Fruit fly (Drosophila melanogaster): Measurements from ENCODE around the gene CG8993.

DNA sequence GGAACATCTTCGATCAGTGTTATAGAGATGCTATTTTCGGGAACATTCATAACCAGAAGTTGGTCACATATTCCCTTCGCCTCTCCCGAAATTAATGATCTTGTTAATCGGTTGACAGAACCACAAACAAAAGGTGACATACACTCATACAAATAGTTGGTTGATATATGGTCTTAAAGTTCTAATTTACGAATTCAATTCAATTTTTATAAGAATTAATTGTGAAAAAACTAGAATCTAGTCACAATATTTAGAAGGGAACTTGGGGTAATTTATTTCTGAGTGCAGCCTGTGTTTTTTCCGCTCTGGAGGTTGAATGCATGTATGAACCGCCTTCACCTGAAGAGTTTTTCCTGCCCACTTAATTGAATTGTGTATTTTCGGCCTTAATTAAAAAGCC, 27.8 kb downstream of the CG8993 start:
- no peak for TF ChIP-seq CG7101 (tag; optimal IDR thresholded peaks at IDR 0.05)
- TF ChIP-seq tj (GFP tag; optimal IDR thresholded peaks at IDR 0.05): no peak
- no peak for TF ChIP-seq Hr96 (GFP tag; optimal IDR thresholded peaks at IDR 0.05)
- no peak for TF ChIP-seq toe (GFP tag; optimal IDR thresholded peaks at IDR 0.05)

Data from whole organism, adult.